Fruit fly (Drosophila melanogaster) whole organism, prepupa: ENCODE measurements around the gene yellow-k.

Experiments used
- CG11294 ChIP-seq: fragments of 200-800 bp; sonication (Bioruptor generic); IDR thresholded peaks from 2 replicates; pipeline ENCODE4 v1.3.6; 2022; ENCODE audit warnings: missing biosample characterization, missing genetic modification characterization
- CG34406 ChIP-seq: fragments of 200-800 bp; sonication (Bioruptor generic); optimal IDR thresholded peaks from 3 replicates; lab custom pipeline; 2016; ENCODE audit warnings: missing biosample characterization, missing genetic modification characterization
- CG4318 ChIP-seq: fragments of 200-800 bp; sonication (Bioruptor generic); optimal IDR thresholded peaks from 3 replicates; lab custom pipeline; 2017; ENCODE audit warnings: missing biosample characterization, mild to moderate bottlenecking, missing genetic modification characterization
- Eip75B ChIP-seq: fragments of 200-800 bp; sonication (Bioruptor generic); optimal IDR thresholded peaks from 3 replicates; lab custom pipeline; 2016; ENCODE audit warnings: missing biosample characterization, missing genetic modification characterization
- Eip93F ChIP-seq: fragments of 200-800 bp; sonication (Bioruptor generic); optimal IDR thresholded peaks from 2 replicates; lab custom pipeline; 2016; ENCODE audit warnings: missing biosample characterization, mild to moderate bottlenecking, missing genetic modification characterization
- Ets96B ChIP-seq: fragments of 200-800 bp; optimal IDR thresholded peaks from 2 replicates; lab custom pipeline; 2019; ENCODE audit warnings: missing biosample characterization, mild to moderate bottlenecking, missing genetic modification characterization, moderate library complexity
- Met ChIP-seq: fragments of 200-800 bp; sonication (Bioruptor generic); optimal IDR thresholded peaks from 3 replicates; lab custom pipeline; 2016; ENCODE audit warnings: missing biosample characterization, missing genetic modification characterization
- esn ChIP-seq: fragments of 200-800 bp; sonication (Bioruptor generic); optimal IDR thresholded peaks from 2 replicates; lab custom pipeline; 2016; ENCODE audit warnings: missing biosample characterization, mild to moderate bottlenecking, missing genetic modification characterization, moderate library complexity

DNA sequence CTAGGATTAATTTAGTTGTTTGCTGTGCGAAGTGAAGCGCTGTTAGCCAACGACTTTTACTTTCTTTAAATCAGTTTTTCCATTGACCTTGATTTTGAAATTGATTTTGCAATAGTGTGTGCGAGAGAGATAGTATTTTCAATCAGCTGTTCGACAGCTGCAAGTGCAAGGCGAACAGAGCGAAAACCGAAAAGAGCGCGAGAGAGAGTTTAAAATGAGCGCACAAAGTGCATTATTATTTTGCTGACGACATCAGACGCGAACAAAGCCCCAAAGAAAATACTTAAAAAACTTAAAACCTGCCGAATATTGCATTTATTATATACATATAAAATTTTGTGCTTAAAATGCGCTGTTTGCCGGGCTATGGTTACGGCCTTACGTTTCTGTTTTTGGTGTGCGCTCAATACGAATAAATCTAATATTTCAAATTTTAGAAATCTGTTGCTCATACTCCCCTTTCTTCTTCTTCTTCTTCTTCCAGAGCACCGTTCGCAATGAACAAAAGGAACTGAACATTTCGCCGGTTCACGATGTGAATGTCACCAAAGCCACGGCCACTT is 8.7 kb upstream of the yellow-k start:
- no peak for TF ChIP-seq Eip75B (GFP tag; lab: Kevin White, UChicago)
- TF ChIP-seq esn: peak; percentile 7
- no peak for TF ChIP-seq CG4318 (GFP tag; lab: Kevin White, UChicago)
- TF ChIP-seq Eip93F (GFP tag; lab: Kevin White, UChicago): peak; percentile 33
- no peak for TF ChIP-seq CG11294 (GFP tag; lab: Robert Waterston, UW)
- no peak for TF ChIP-seq Ets96B (tag; lab: Kevin White, UChicago)
- TF ChIP-seq CG34406 (GFP tag; lab: Kevin White, UChicago): no peak
- peak; percentile 11 for TF ChIP-seq Met (GFP tag; lab: Kevin White, UChicago)
